Worm (Caenorhabditis elegans) whole organism, L1 larva: Measurements from ENCODE around the gene srbc-22.

Experiments used
- C34B4.2 ChIP-seq: sonication (generic microtip); optimal IDR thresholded peaks from 2 replicates; lab custom pipeline; 2017; ENCODE audit warnings: mild to moderate bottlenecking, missing genetic modification characterization, missing compliant biosample characterization
- Y116A8C.19 ChIP-seq: sonication (generic microtip); optimal IDR thresholded peaks from 2 replicates; lab custom pipeline; 2016; ENCODE audit warnings: missing compliant biosample characterization, missing genetic modification characterization, borderline replicate concordance
- aha-1 ChIP-seq: fragments of 150-350 bp; optimal IDR thresholded peaks from 2 replicates; lab custom pipeline; 2014; ENCODE audit warnings: missing biosample characterization, missing genetic modification characterization
- blmp-1 ChIP-seq: fragments of 150-350 bp; optimal IDR thresholded peaks from 2 replicates; lab custom pipeline; 2014; ENCODE audit warnings: missing biosample characterization, missing genetic modification characterization
- ceh-63 ChIP-seq: fragments of 200-800 bp; sonication (Bioruptor generic); optimal IDR thresholded peaks from 2 replicates; lab custom pipeline; 2018; ENCODE audit warnings: mild to moderate bottlenecking, missing genetic modification characterization, missing compliant biosample characterization
- ceh-8 ChIP-seq: fragments of 200-800 bp; sonication (Bioruptor generic); optimal IDR thresholded peaks from 2 replicates; lab custom pipeline; 2018; ENCODE audit warnings: mild to moderate bottlenecking, missing genetic modification characterization, moderate library complexity, missing compliant biosample characterization
- ceh-82 ChIP-seq, 3 experiments: fragments of 150-350 bp in 1 of 3; sonication (generic microtip) in 2 of 3; optimal IDR thresholded peaks; 2 replicates each; lab custom pipeline; 2014 to 2017; ENCODE audit warnings: missing biosample characterization in 3 of 3, missing genetic modification characterization in 3 of 3
- ceh-90 ChIP-seq: sonication (generic microtip); optimal IDR thresholded peaks from 2 replicates; lab custom pipeline; 2016; ENCODE audit warnings: missing genetic modification characterization, missing compliant biosample characterization
- efl-1 ChIP-seq, 4 experiments: fragments of 150-350 bp; optimal IDR thresholded peaks in 3 of 4; peaks in 1 of 4; 1 replicate in 1 of 4; 2 replicates in 3 of 4; lab custom pipeline; 2014; ENCODE audit warnings: missing biosample characterization in 2 of 4, missing genetic modification characterization in 2 of 4, missing genetic modification reagents in 2 of 4
- egl-13 ChIP-seq: sonication (generic microtip); optimal IDR thresholded peaks from 2 replicates; lab custom pipeline; 2016; ENCODE audit warnings: missing genotype, missing genetic modification reagents, missing genetic modification characterization, missing compliant biosample characterization
- elt-3 ChIP-seq, 6 experiments: fragments of 150-350 bp in 1 of 6; sonication (generic microtip); optimal IDR thresholded peaks; 2 replicates each; lab custom pipeline; 2017 to 2018; ENCODE audit warnings: missing biosample characterization in 6 of 6, missing genetic modification characterization in 6 of 6, inconsistent platforms in 1 of 6
- fkh-10 ChIP-seq: sonication (generic microtip); optimal IDR thresholded peaks from 2 replicates; lab custom pipeline; 2017; ENCODE audit warnings: missing biosample characterization, missing genetic modification reagents, missing genetic modification characterization
- grh-1 ChIP-seq: fragments of 200-800 bp; sonication (Bioruptor generic); IDR thresholded peaks from 2 replicates; pipeline ENCODE4 v1.3.6; 2022; ENCODE audit warnings: missing genetic modification reagents, missing genetic modification characterization, missing compliant biosample characterization
- hlh-17 ChIP-seq: fragments of 200-800 bp; sonication (Bioruptor generic); optimal IDR thresholded peaks from 2 replicates; lab custom pipeline; 2018; ENCODE audit warnings: missing genetic modification characterization, mild to moderate bottlenecking, missing compliant biosample characterization, moderate library complexity, borderline replicate concordance
- hpl-2 ChIP-seq: fragments of 150-350 bp; optimal IDR thresholded peaks from 2 replicates; lab custom pipeline; 2014; ENCODE audit warnings: missing biosample characterization, missing genetic modification reagents, missing genetic modification characterization
- isw-1 ChIP-seq: fragments of 200-800 bp; sonication (Bioruptor generic); IDR thresholded peaks from 2 replicates; pipeline ENCODE4 v1.3.6; 2022; ENCODE audit warnings: missing genetic modification characterization, missing compliant biosample characterization
- lin-13 ChIP-seq: fragments of 150-350 bp; optimal IDR thresholded peaks from 2 replicates; lab custom pipeline; 2014; ENCODE audit warnings: missing biosample characterization, missing genetic modification reagents, missing genetic modification characterization
- lin-14 ChIP-seq: fragments of 200-800 bp; sonication (Bioruptor generic); optimal IDR thresholded peaks from 2 replicates; lab custom pipeline; 2018; ENCODE audit warnings: mild to moderate bottlenecking, missing genetic modification characterization, moderate library complexity, missing compliant biosample characterization
- lin-35 ChIP-seq, 2 experiments: fragments of 150-350 bp; optimal IDR thresholded peaks; 2 replicates each; lab custom pipeline; 2014; ENCODE audit warnings: missing biosample characterization in 2 of 2, missing genetic modification characterization in 2 of 2, missing genetic modification reagents in 2 of 2
- lsy-2 ChIP-seq, 2 experiments: fragments of 150-350 bp; optimal IDR thresholded peaks; 2 replicates each; lab custom pipeline; 2014; ENCODE audit warnings: missing biosample characterization in 2 of 2, missing genetic modification characterization in 2 of 2
- mdl-1 ChIP-seq, 2 experiments: fragments of 150-350 bp; optimal IDR thresholded peaks; 2 replicates each; lab custom pipeline; 2014 to 2017; ENCODE audit warnings: missing biosample characterization in 2 of 2, missing genetic modification characterization in 2 of 2, inconsistent platforms in 1 of 2
- nhr-12 ChIP-seq: sonication (generic microtip); optimal IDR thresholded peaks from 2 replicates; lab custom pipeline; 2017; ENCODE audit warnings: missing biosample characterization, missing genetic modification characterization
- nhr-28 ChIP-seq: fragments of 150-350 bp; optimal IDR thresholded peaks from 2 replicates; lab custom pipeline; 2014; ENCODE audit warnings: missing biosample characterization, missing genetic modification characterization
- nhr-77 ChIP-seq: fragments of 150-350 bp; optimal IDR thresholded peaks from 2 replicates; lab custom pipeline; 2014; ENCODE audit warnings: missing biosample characterization, missing genetic modification characterization
- nhr-85 ChIP-seq: sonication (generic microtip); peaks from one replicate; lab custom pipeline; 2016; ENCODE audit warnings: missing genetic modification characterization, inconsistent platforms, missing compliant biosample characterization
- pax-3 ChIP-seq: fragments of 200-800 bp; sonication (Bioruptor generic); optimal IDR thresholded peaks from 2 replicates; lab custom pipeline; 2018; ENCODE audit warnings: mild to moderate bottlenecking, missing genetic modification characterization, moderate library complexity, missing compliant biosample characterization
- pqm-1 ChIP-seq: sonication (generic microtip); optimal IDR thresholded peaks from 3 replicates; lab custom pipeline; 2017; ENCODE audit warnings: missing biosample characterization, missing genetic modification characterization
- rnt-1 ChIP-seq: sonication (generic microtip); optimal IDR thresholded peaks from 2 replicates; lab custom pipeline; 2016; ENCODE audit warnings: mild to moderate bottlenecking, missing genetic modification characterization, moderate library complexity, missing compliant biosample characterization
- sox-4 ChIP-seq: sonication (generic microtip); optimal IDR thresholded peaks from 2 replicates; lab custom pipeline; 2016; ENCODE audit warnings: missing genetic modification characterization, missing compliant biosample characterization
- sptf-1 ChIP-seq: fragments of 150-350 bp; optimal IDR thresholded peaks from 2 replicates; lab custom pipeline; 2014; ENCODE audit warnings: missing biosample characterization, missing genetic modification characterization
- tbx-2 ChIP-seq: sonication (generic microtip); optimal IDR thresholded peaks from 2 replicates; lab custom pipeline; 2016; ENCODE audit warnings: missing genetic modification characterization, missing compliant biosample characterization
- unc-130 ChIP-seq: fragments of 150-350 bp; optimal IDR thresholded peaks from 2 replicates; lab custom pipeline; 2017; ENCODE audit warnings: missing biosample characterization, missing genetic modification characterization, inconsistent platforms
- unc-98 ChIP-seq: fragments of 200-800 bp; sonication (Bioruptor generic); IDR thresholded peaks from 2 replicates; pipeline ENCODE4 v1.3.6; 2022; ENCODE audit warnings: missing genetic modification characterization, missing compliant biosample characterization
- vab-15 ChIP-seq: sonication (generic microtip); optimal IDR thresholded peaks from 2 replicates; lab custom pipeline; 2017; ENCODE audit warnings: missing genotype, mild to moderate bottlenecking, missing genetic modification characterization, missing compliant biosample characterization
- ztf-11 ChIP-seq, 2 experiments: sonication (generic microtip); optimal IDR thresholded peaks; 2 replicates each; lab custom pipeline; 2016 to 2017; ENCODE audit warnings: missing genetic modification characterization in 2 of 2, missing biosample characterization in 1 of 2, missing compliant biosample characterization in 1 of 2
- ztf-4 ChIP-seq: fragments of 150-350 bp; optimal IDR thresholded peaks from 2 replicates; lab custom pipeline; 2014; ENCODE audit warnings: missing biosample characterization, missing genetic modification characterization

The srbc-22 gene

ce11 chrV:2155232-2155631 is 1.7 kb upstream of the srbc-22 start, which contains the start of gene srbc-21:
srbc-21 (plus strand) TSS chrV:2155532.
- TF ChIP-seq aha-1 (tag; lab: Kevin White, UChicago) (no peak), efl-1 (optimal IDR thresholded peaks at IDR 0.05; lab: Kevin White, UChicago) (no peak), efl-1 (GFP tag; optimal IDR thresholded peaks at IDR 0.05 in 1 of 2; lab: Kevin White, UChicago) (peak in 1 of 2 experiments; percentile 12)

DNA sequence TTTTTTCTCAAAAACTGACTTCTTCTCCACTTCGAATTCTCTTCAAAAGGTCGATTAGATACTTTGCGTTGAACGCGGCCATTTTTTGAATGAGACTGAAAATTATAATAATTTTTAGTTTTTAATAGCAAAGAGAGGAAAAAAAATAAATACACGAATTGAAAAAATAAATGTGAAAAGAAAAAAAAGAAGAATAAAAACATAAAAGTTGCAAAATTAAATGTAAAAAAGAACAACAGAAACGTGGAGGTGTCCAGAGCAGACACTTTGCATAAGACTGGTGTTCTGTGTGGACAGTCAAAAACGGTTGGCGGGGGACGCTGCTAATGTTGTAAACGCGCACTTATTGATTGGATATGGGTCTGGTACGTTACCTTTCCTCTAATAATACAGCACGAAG is 2.4 kb downstream of the srbc-22 start, which contains the start of gene C45H4.14:
TSS of gene C45H4.14 (minus strand) at position 101 of the 400 bp plus-strand sequence.
- TF ChIP-seq fkh-10, result no peak
- no peak for TF ChIP-seq ceh-90 (tag; lab: Kevin White, UChicago)
- no peak for TF ChIP-seq tbx-2 (tag; lab: Kevin White, UChicago)
- no peak for TF ChIP-seq ceh-82 (tag; optimal IDR thresholded peaks at IDR 0.05; lab: Kevin White, UChicago)
- TF ChIP-seq, all 84 proteins: peak for 0

DNA sequence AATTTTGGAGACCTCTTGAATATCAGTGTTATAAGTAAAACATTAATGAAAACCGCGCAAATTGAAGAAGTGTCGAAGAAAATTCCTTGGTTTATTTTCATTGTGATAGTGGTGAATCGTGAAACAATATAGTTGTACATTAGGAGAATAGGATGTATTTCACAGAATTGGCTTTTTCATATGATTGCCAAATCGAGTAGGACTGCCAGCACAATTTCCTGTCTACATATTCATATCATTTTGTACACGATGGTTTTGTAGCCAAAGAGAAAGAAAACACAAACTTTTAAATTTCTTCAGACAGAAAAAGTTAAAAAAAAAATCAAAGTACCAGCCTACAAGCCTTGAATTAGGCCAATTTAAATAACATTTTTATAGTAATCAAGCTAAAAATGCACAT is 6.8 kb downstream of the srbc-22 start, which contains the start of gene str-255:
TSS of gene str-255 (minus strand) at position 101 of the 400 bp plus-strand sequence.
- no peak for TF ChIP-seq tbx-2 (tag; lab: Kevin White, UChicago)

DNA sequence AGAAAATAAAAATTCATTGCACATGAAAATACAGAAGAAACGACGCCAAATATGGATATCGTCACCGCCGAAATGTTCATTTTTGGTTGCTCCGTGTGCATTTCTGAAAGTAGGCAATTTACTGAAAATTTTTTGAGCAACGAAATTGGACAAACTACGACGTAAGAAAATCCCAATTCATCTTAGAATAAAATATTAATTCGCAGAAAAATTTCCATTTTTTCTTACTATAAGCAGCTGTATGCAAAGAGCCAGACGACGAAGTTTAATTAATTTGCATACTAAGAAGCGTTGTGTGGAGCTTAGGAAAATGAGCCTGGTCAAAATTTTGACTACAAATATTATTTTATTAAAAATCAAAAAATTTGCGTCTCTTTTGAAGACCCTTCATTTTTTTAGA is 9.7 kb downstream of the srbc-22 start, which contains the start of gene srbc-19:
TSS of gene srbc-19 (minus strand) at position 101 of the 400 bp plus-strand sequence.
- no peak for TF ChIP-seq unc-98
- no peak for TF ChIP-seq C34B4.2 (tag; lab: Kevin White, UChicago)
- TF ChIP-seq Y116A8C.19 (tag; lab: Kevin White, UChicago), result no peak
- no peak for TF ChIP-seq rnt-1 (tag; lab: Kevin White, UChicago)
- no peak for TF ChIP-seq sox-4
- no peak for TF ChIP-seq grh-1
- TF ChIP-seq ceh-63, result no peak
- TF ChIP-seq egl-13, result no peak
- no peak for TF ChIP-seq pax-3
- no peak for TF ChIP-seq ztf-11 (tag; optimal IDR thresholded peaks at IDR 0.05; lab: Kevin White, UChicago)
- no peak for TF ChIP-seq ceh-82 (tag; optimal IDR thresholded peaks at IDR 0.05; lab: Kevin White, UChicago)
- no peak for TF ChIP-seq ztf-4 (tag; lab: Kevin White, UChicago)
- TF ChIP-seq elt-3 (tag; optimal IDR thresholded peaks at IDR 0.05; lab: Kevin White, UChicago), result no peak
- TF ChIP-seq unc-130 (tag; lab: Kevin White, UChicago), result no peak
- no peak for TF ChIP-seq hpl-2
- TF ChIP-seq lin-13 (GFP tag; lab: Kevin White, UChicago), result no peak
- TF ChIP-seq nhr-85 (tag; lab: Kevin White, UChicago), result no peak
- TF ChIP-seq ceh-8, result no peak
- TF ChIP-seq nhr-28 (tag; lab: Kevin White, UChicago), result no peak
- TF ChIP-seq, all 84 proteins: peak for 0

ce11 chrV:2174465-2174864 is 17.5 kb downstream of the srbc-22 start:
- TF ChIP-seq efl-1 (optimal IDR thresholded peaks at IDR 0.05; lab: Kevin White, UChicago), result no peak
- TF ChIP-seq efl-1 (GFP tag; optimal IDR thresholded peaks at IDR 0.05 in 1 of 2; lab: Kevin White, UChicago), result peak; percentile 19 to 92
- no peak for TF ChIP-seq lin-35 (GFP tag; optimal IDR thresholded peaks at IDR 0.05; lab: Kevin White, UChicago)
- TF ChIP-seq ceh-8, result no peak
- TF ChIP-seq blmp-1, result no peak
- no peak for TF ChIP-seq isw-1

DNA sequence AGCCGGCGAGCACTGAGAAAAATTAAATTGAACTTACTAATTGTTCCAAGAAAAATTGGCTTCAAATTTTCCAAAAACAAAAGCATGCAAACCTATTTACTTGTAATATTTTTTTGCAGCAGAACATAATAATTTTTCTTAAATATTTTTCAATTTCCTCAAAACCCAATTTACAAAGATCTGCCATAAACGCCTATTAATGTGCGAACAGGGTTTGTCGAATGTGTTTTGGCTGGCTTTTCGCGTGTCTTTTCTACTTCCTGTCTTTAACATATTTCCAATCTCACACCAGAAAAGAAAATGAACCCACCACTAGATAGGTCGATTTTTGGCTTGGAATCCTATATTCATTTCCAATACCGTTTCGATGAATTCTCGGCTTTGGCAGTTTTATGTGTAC is 18.3 kb downstream of the srbc-22 start, which contains the start of gene C45H4.18:
TSS of gene C45H4.18 (plus strand) at position 301 of the 400 bp plus-strand sequence.
- TF ChIP-seq hlh-17, result no peak
- no peak for TF ChIP-seq ceh-90 (tag; lab: Kevin White, UChicago)
- TF ChIP-seq pqm-1, result no peak
- TF ChIP-seq nhr-12 (tag; lab: Kevin White, UChicago), result no peak
- TF ChIP-seq ceh-8, result no peak
- no peak for TF ChIP-seq nhr-85 (tag; lab: Kevin White, UChicago)
- no peak for TF ChIP-seq lin-35 (GFP tag; optimal IDR thresholded peaks at IDR 0.05; lab: Kevin White, UChicago)
- TF ChIP-seq lin-14 (GFP tag; lab: Kevin White, UChicago), result no peak
- TF ChIP-seq nhr-77, result no peak
- no peak for TF ChIP-seq lin-13 (GFP tag; lab: Kevin White, UChicago)
- TF ChIP-seq vab-15 (tag; lab: Kevin White, UChicago), result no peak
- no peak for TF ChIP-seq sptf-1 (tag; lab: Kevin White, UChicago)
- no peak for TF ChIP-seq mdl-1 (tag; optimal IDR thresholded peaks at IDR 0.05; lab: Kevin White, UChicago)
- no peak for TF ChIP-seq lsy-2 (tag; optimal IDR thresholded peaks at IDR 0.05; lab: Kevin White, UChicago)
- TF ChIP-seq elt-3 (tag; optimal IDR thresholded peaks at IDR 0.05; lab: Kevin White, UChicago), result no peak
